Fruit fly (Drosophila melanogaster): ENCODE data around the gene CG3407.

Gene CG3407

dm6 chr2L:3832249-3832675, 19.1 kb upstream of the CG3407 start (continued):
- TF ChIP-seq Fer1 (GFP tag; optimal IDR thresholded peaks at IDR 0.05): no peak
- TF ChIP-seq tup (GFP tag; optimal IDR thresholded peaks at IDR 0.05): peak; percentile 94
- TF ChIP-seq zfh2 (GFP tag; optimal IDR thresholded peaks at IDR 0.05): peak; percentile 55
- TF ChIP-seq H15 (GFP tag; IDR thresholded peaks at IDR 0.05): peak; percentile 94
- 0 out of 3 replicates have a peak, but pooled peaks have one; percentile 34 for TF ChIP-seq CG16813 (GFP tag; IDR thresholded peaks at IDR 0.05; ENCODE audit: partially characterized antibody)
- TF ChIP-seq Bteb2 (GFP tag; optimal IDR thresholded peaks at IDR 0.05): peak; percentile 85
- TF ChIP-seq pan (optimal IDR thresholded peaks at IDR 0.05): no peak
- TF ChIP-seq pan (GFP tag; optimal IDR thresholded peaks at IDR 0.05 in 1 of 2, IDR thresholded peaks at IDR 0.05 in 1 of 2): peak in 1 of 2 experiments; percentile 97
- TF ChIP-seq prd (optimal IDR thresholded peaks at IDR 0.05): no peak
- TF ChIP-seq prd (GFP tag; IDR thresholded peaks at IDR 0.05): peak; percentile 98
- TF ChIP-seq CG18619 (GFP tag; optimal IDR thresholded peaks at IDR 0.05): peak; percentile 92
- peak; percentile 98 for TF ChIP-seq CG18262 (tag; optimal IDR thresholded peaks at IDR 0.05)
- peak; percentile 94 for TF ChIP-seq salm (tag; optimal IDR thresholded peaks at IDR 0.05)
- peak; percentile 99 for TF ChIP-seq Med (GFP tag)
- TF ChIP-seq Mrtf (GFP tag; IDR thresholded peaks at IDR 0.05): peak; percentile 94
- peak; percentile 91 for TF ChIP-seq CG9876 (GFP tag; optimal IDR thresholded peaks at IDR 0.05)
- peak; percentile 94 for TF ChIP-seq NC2α (GFP tag; optimal IDR thresholded peaks at IDR 0.05)
- TF ChIP-seq Atf3 (GFP tag; optimal IDR thresholded peaks at IDR 0.05): peak; percentile 97
- TF ChIP-seq Scr (GFP tag; IDR thresholded peaks at IDR 0.05; ENCODE audit: partially characterized antibody): no peak
- TF ChIP-seq CG11695 (GFP tag; IDR thresholded peaks at IDR 0.05): peak; percentile 93
- TF ChIP-seq HHEX (GFP tag; optimal IDR thresholded peaks at IDR 0.05): peak; percentile 93
- peak; percentile 95 for TF ChIP-seq tgo (GFP tag; IDR thresholded peaks at IDR 0.05)
- TF ChIP-seq CG3838 (GFP tag; optimal IDR thresholded peaks at IDR 0.05): peak; percentile 90
- TF ChIP-seq gcm (GFP tag; optimal IDR thresholded peaks at IDR 0.05): peak; percentile 96
- peak; percentile 77 for TF ChIP-seq Nf-YC (tag; optimal IDR thresholded peaks at IDR 0.05)
- peak; percentile 95 for TF ChIP-seq E2f1 (GFP tag; IDR thresholded peaks at IDR 0.05)
- TF ChIP-seq CG11247 (GFP tag; IDR thresholded peaks at IDR 0.05): peak; percentile 95
- peak; percentile 53; the same call in 1 of the 2 replicates for TF ChIP-seq Poxn (GFP tag; IDR thresholded peaks at IDR 0.05)
- peak; percentile 89 for TF ChIP-seq psq (GFP tag; optimal IDR thresholded peaks at IDR 0.05)
- TF ChIP-seq CG33213 (GFP tag; optimal IDR thresholded peaks at IDR 0.05): peak; percentile 96
- peak; percentile 94 for TF ChIP-seq lab (GFP tag; optimal IDR thresholded peaks at IDR 0.05)
- peak; percentile 92 for TF ChIP-seq CG7786 (GFP tag; optimal IDR thresholded peaks at IDR 0.05)
- 0 out of 2 replicates have a peak, but pooled peaks have one; percentile 28 for TF ChIP-seq ham (GFP tag; IDR thresholded peaks at IDR 0.05)
- TF ChIP-seq gfzf (GFP tag; optimal IDR thresholded peaks at IDR 0.05): peak; percentile 29
- peak; percentile 92 for TF ChIP-seq tx (GFP tag; optimal IDR thresholded peaks at IDR 0.05)
- TF ChIP-seq ftz-f1 (GFP tag; optimal IDR thresholded peaks at IDR 0.05): peak; percentile 24
- peak; percentile 97 for TF ChIP-seq Optix (GFP tag; IDR thresholded peaks at IDR 0.05)
- peak; percentile 98 for TF ChIP-seq az2 (GFP tag; optimal IDR thresholded peaks at IDR 0.05)
- TF ChIP-seq MBD-R2 (GFP tag; IDR thresholded peaks at IDR 0.05): peak; percentile 76
- peak; percentile 92 for TF ChIP-seq dm (GFP tag; optimal IDR thresholded peaks at IDR 0.05)
- peak; percentile 90 for TF ChIP-seq CG17385 (GFP tag; optimal IDR thresholded peaks at IDR 0.05)
- TF ChIP-seq HLH4C (GFP tag; IDR thresholded peaks at IDR 0.05; ENCODE audit: partially characterized antibody): no peak
- TF ChIP-seq Meics (GFP tag; optimal IDR thresholded peaks at IDR 0.05): peak; percentile 85
- peak; percentile 92 for TF ChIP-seq wor (GFP tag; IDR thresholded peaks at IDR 0.05)
- TF ChIP-seq CG11398 (GFP tag; optimal IDR thresholded peaks at IDR 0.05): peak; percentile 93
- TF ChIP-seq HLHmδ (GFP tag; optimal IDR thresholded peaks at IDR 0.05): peak; percentile 95
- peak; percentile 62 for TF ChIP-seq cg (GFP tag; optimal IDR thresholded peaks at IDR 0.05)
- TF ChIP-seq tap (tag; optimal IDR thresholded peaks at IDR 0.05): peak; percentile 96
- TF ChIP-seq CkIIα-i1 (GFP tag; IDR thresholded peaks at IDR 0.05): 0 out of 2 replicates have a peak, but pooled peaks have one; percentile 28
- TF ChIP-seq CG12769 (tag; optimal IDR thresholded peaks at IDR 0.05): peak; percentile 96
- TF ChIP-seq pb (GFP tag; optimal IDR thresholded peaks at IDR 0.05): peak; percentile 94

All from whole organism, embryonic.